Worm (Caenorhabditis elegans) whole organism, young adult: ENCODE measurements around the gene ubq-1.
A peak's percentile ranks its signal among the peaks of the same experiment; 100 is the strongest.

Source experiments
- C06A6.2 ChIP-seq: fragments of 200-800 bp; sonication (Bioruptor generic); conservative IDR thresholded peaks from 2 replicates; pipeline ENCODE4 v1.3.6; 2022; ENCODE audit warnings: missing genetic modification characterization, missing compliant biosample characterization
- C17E4.6 ChIP-seq: fragments of 200-800 bp; sonication (Bioruptor generic); IDR thresholded peaks from 2 replicates; pipeline ENCODE4 v1.3.6; 2022; ENCODE audit warnings: missing genetic modification reagents, missing genetic modification characterization, missing compliant biosample characterization
- F23B12.7 ChIP-seq: sonication (generic microtip); optimal IDR thresholded peaks from 2 replicates; lab custom pipeline; 2017; ENCODE audit warnings: missing genetic modification characterization, mild to moderate bottlenecking, missing compliant biosample characterization, antibody characterized with exemption, moderate library complexity; ENCODE audit not compliant: insufficient read depth
- F37B4.10 ChIP-seq: fragments of 200-800 bp; sonication (Bioruptor generic); IDR thresholded peaks from 2 replicates; pipeline ENCODE4 v1.3.6; 2022; ENCODE audit warnings: missing genetic modification characterization, missing compliant biosample characterization
- F49E8.2 ChIP-seq: sonication (generic microtip); optimal IDR thresholded peaks from 3 replicates; lab custom pipeline; 2017; ENCODE audit warnings: missing genetic modification characterization, mild to moderate bottlenecking, missing compliant biosample characterization, antibody characterized with exemption, moderate library complexity; ENCODE audit not compliant: insufficient read depth
- F55B11.4 ChIP-seq: sonication (generic microtip); optimal IDR thresholded peaks from 2 replicates; lab custom pipeline; 2016; ENCODE audit warnings: missing compliant biosample characterization, missing genetic modification characterization, borderline replicate concordance; ENCODE audit not compliant: insufficient read depth
- K11D2.4 ChIP-seq: fragments of 200-800 bp; sonication (Bioruptor generic); IDR thresholded peaks from 2 replicates; pipeline ENCODE4 v1.3.6; 2022; ENCODE audit warnings: missing genetic modification reagents, missing genetic modification characterization, missing compliant biosample characterization
- T26A5.8 ChIP-seq: sonication (generic microtip); optimal IDR thresholded peaks from 2 replicates; lab custom pipeline; 2016; ENCODE audit warnings: missing genetic modification characterization, missing compliant biosample characterization
- Y56A3A.18 ChIP-seq: fragments of 200-800 bp; sonication (Bioruptor generic); IDR thresholded peaks from 2 replicates; pipeline ENCODE4 v1.3.6; 2022; ENCODE audit warnings: missing genetic modification reagents, missing genetic modification characterization, missing compliant biosample characterization
- Y67H2A.10 ChIP-seq: fragments of 200-800 bp; sonication (Bioruptor generic); conservative IDR thresholded peaks from 2 replicates; pipeline ENCODE4 v1.3.6; 2022; ENCODE audit warnings: missing genetic modification reagents, missing genetic modification characterization, missing compliant biosample characterization
- Y95B8A.8 ChIP-seq: fragments of 200-800 bp; sonication (Bioruptor generic); IDR thresholded peaks from 2 replicates; pipeline ENCODE4 v1.3.6; 2022; ENCODE audit warnings: missing genetic modification reagents, missing genetic modification characterization, missing compliant biosample characterization
- ZK185.1 ChIP-seq: sonication (generic microtip); optimal IDR thresholded peaks from 2 replicates; lab custom pipeline; 2016; ENCODE audit warnings: mild to moderate bottlenecking, missing genetic modification characterization, missing compliant biosample characterization; ENCODE audit not compliant: poor library complexity, severe bottlenecking
- akir-1 ChIP-seq: fragments of 200-800 bp; sonication (Bioruptor generic); optimal IDR thresholded peaks from 2 replicates; lab custom pipeline; 2018; ENCODE audit warnings: mild to moderate bottlenecking, missing genetic modification characterization, moderate library complexity, missing compliant biosample characterization
- ama-1 ChIP-seq, 3 experiments: fragments of 150-350 bp in 1 of 3; sonication (generic microtip) in 2 of 3; optimal IDR thresholded peaks; 2 replicates each; lab custom pipeline; 2014 to 2018; ENCODE audit warnings: missing biosample characterization in 2 of 3, missing genetic modification characterization in 2 of 3, missing genetic modification reagents in 2 of 3
- aptf-2 ChIP-seq: fragments of 200-800 bp; sonication (Bioruptor generic); conservative IDR thresholded peaks from 2 replicates; pipeline ENCODE4 v1.3.6; 2022; ENCODE audit warnings: missing genetic modification reagents, missing genetic modification characterization, missing compliant biosample characterization
- atf-7 ChIP-seq: sonication (generic microtip); optimal IDR thresholded peaks from 2 replicates; lab custom pipeline; 2017; ENCODE audit warnings: mild to moderate bottlenecking, missing genetic modification characterization, missing compliant biosample characterization
- attf-5 ChIP-seq: fragments of 200-800 bp; sonication (Bioruptor generic); optimal IDR thresholded peaks from 2 replicates; lab custom pipeline; 2018; ENCODE audit warnings: mild to moderate bottlenecking, missing genetic modification characterization, missing compliant biosample characterization
- bed-1 ChIP-seq: fragments of 200-800 bp; sonication (Bioruptor generic); IDR thresholded peaks from 2 replicates; pipeline ENCODE4 v1.3.6; 2022; ENCODE audit warnings: missing genetic modification reagents, missing genetic modification characterization, missing compliant biosample characterization
- bed-2 ChIP-seq: fragments of 200-800 bp; sonication (Bioruptor generic); IDR thresholded peaks from 2 replicates; pipeline ENCODE4 v1.3.6; 2022; ENCODE audit warnings: missing genetic modification reagents, missing genetic modification characterization, missing compliant biosample characterization
- ceh-100 ChIP-seq: fragments of 200-800 bp; sonication (Bioruptor generic); IDR thresholded peaks from 2 replicates; pipeline ENCODE4 v1.3.6; 2022; ENCODE audit warnings: missing genetic modification reagents, missing genetic modification characterization, missing compliant biosample characterization
- ceh-79 ChIP-seq: sonication (generic microtip); optimal IDR thresholded peaks from 2 replicates; lab custom pipeline; 2017; ENCODE audit warnings: mild to moderate bottlenecking, missing genetic modification characterization, missing compliant biosample characterization
- chd-7 ChIP-seq: sonication (generic microtip); optimal IDR thresholded peaks from 2 replicates; lab custom pipeline; 2016; ENCODE audit warnings: mild to moderate bottlenecking, missing genetic modification characterization, moderate library complexity, missing compliant biosample characterization
- egl-18 ChIP-seq: fragments of 200-800 bp; sonication (Bioruptor generic); IDR thresholded peaks from 2 replicates; pipeline ENCODE4 v1.3.6; 2022; ENCODE audit warnings: missing genetic modification reagents, missing genetic modification characterization, missing compliant biosample characterization
- egl-44 ChIP-seq: fragments of 200-800 bp; sonication (Bioruptor generic); IDR thresholded peaks from 2 replicates; pipeline ENCODE4 v1.3.6; 2022; ENCODE audit warnings: missing genetic modification reagents, missing genetic modification characterization, missing compliant biosample characterization
- ekl-4 ChIP-seq: fragments of 200-800 bp; sonication (Bioruptor generic); IDR thresholded peaks from 2 replicates; pipeline ENCODE4 v1.3.6; 2022; ENCODE audit warnings: missing genetic modification reagents, missing genetic modification characterization, missing compliant biosample characterization
- him-1 ChIP-seq: sonication (generic microtip); optimal IDR thresholded peaks from 2 replicates; lab custom pipeline; 2016; ENCODE audit warnings: missing genotype, missing genetic modification reagents, missing genetic modification characterization, missing compliant biosample characterization
- let-526 ChIP-seq: fragments of 200-800 bp; sonication (Bioruptor generic); IDR thresholded peaks from 2 replicates; pipeline ENCODE4 v1.3.6; 2022; ENCODE audit warnings: missing genetic modification reagents, missing genetic modification characterization, missing compliant biosample characterization
- let-607 ChIP-seq, 2 experiments: fragments of 200-800 bp in 1 of 2; sonication (Bioruptor generic) in 1 of 2; sonication (generic microtip) in 1 of 2; optimal IDR thresholded peaks; 2 replicates each; lab custom pipeline; 2016 to 2018; ENCODE audit warnings: mild to moderate bottlenecking in 2 of 2, missing compliant biosample characterization in 2 of 2, missing genetic modification characterization in 2 of 2, moderate library complexity in 2 of 2, missing genotype in 1 of 2
- lin-26 ChIP-seq: fragments of 200-800 bp; sonication (Bioruptor generic); IDR thresholded peaks from 2 replicates; pipeline ENCODE4 v1.3.6; 2022; ENCODE audit warnings: missing genetic modification reagents, missing genetic modification characterization, missing compliant biosample characterization
- lin-35 ChIP-seq, 3 experiments: fragments of 150-350 bp in 2 of 3; sonication (generic microtip) in 1 of 3; optimal IDR thresholded peaks; 2 replicates each; lab custom pipeline; 2014 to 2018; ENCODE audit warnings: missing biosample characterization in 3 of 3, missing genetic modification characterization in 3 of 3, missing genetic modification reagents in 3 of 3
- madf-8 ChIP-seq: fragments of 200-800 bp; sonication (Bioruptor generic); conservative IDR thresholded peaks from 2 replicates; pipeline ENCODE4 v1.3.6; 2022; ENCODE audit warnings: missing genetic modification reagents, missing genetic modification characterization, missing compliant biosample characterization
- mel-28 ChIP-seq: sonication (generic microtip); optimal IDR thresholded peaks from 2 replicates; lab custom pipeline; 2016; ENCODE audit warnings: borderline replicate concordance, mild to moderate bottlenecking, missing genetic modification characterization, missing compliant biosample characterization
- mes-4 ChIP-seq: sonication (generic microtip); optimal IDR thresholded peaks from 2 replicates; lab custom pipeline; 2016; ENCODE audit warnings: missing genotype, missing genetic modification characterization, missing compliant biosample characterization
- nfya-1 ChIP-seq: sonication (generic microtip); optimal IDR thresholded peaks from 2 replicates; lab custom pipeline; 2017; ENCODE audit warnings: antibody characterized with exemption, missing compliant biosample characterization, missing genetic modification characterization, borderline replicate concordance; ENCODE audit not compliant: insufficient read depth
- nhr-179 ChIP-seq: sonication (generic microtip); optimal IDR thresholded peaks from 2 replicates; lab custom pipeline; 2016; ENCODE audit warnings: mild to moderate bottlenecking, missing genetic modification characterization, missing compliant biosample characterization
- pbrm-1 ChIP-seq: fragments of 200-800 bp; sonication (Bioruptor generic); IDR thresholded peaks from 2 replicates; pipeline ENCODE4 v1.3.6; 2022; ENCODE audit warnings: missing genetic modification reagents, missing genetic modification characterization, missing compliant biosample characterization
- rec-8 ChIP-seq, 2 experiments: sonication (generic microtip); optimal IDR thresholded peaks; 2 replicates each; lab custom pipeline; 2016; ENCODE audit warnings: mild to moderate bottlenecking in 2 of 2, missing genetic modification characterization in 2 of 2, missing genetic modification reagents in 2 of 2, missing genotype in 2 of 2, missing biosample characterization in 1 of 2, missing compliant biosample characterization in 1 of 2, moderate library complexity in 1 of 2
- rpc-1 ChIP-seq, 2 experiments: fragments of 150-350 bp in 1 of 2; sonication (generic microtip) in 1 of 2; optimal IDR thresholded peaks; 2 replicates each; lab custom pipeline; 2014 to 2018; ENCODE audit warnings: missing biosample characterization in 1 of 2, missing genetic modification characterization in 1 of 2, missing genetic modification reagents in 1 of 2, missing genotype in 1 of 2
- snpc-4 ChIP-seq, 5 experiments: fragments of 150-350 bp in 1 of 5; sonication (generic microtip) in 4 of 5; optimal IDR thresholded peaks; 2 replicates each; lab custom pipeline; 2014 to 2018; ENCODE audit warnings: missing genetic modification characterization in 5 of 5, missing biosample characterization in 3 of 5, antibody characterized with exemption in 2 of 5, mild to moderate bottlenecking in 2 of 5, missing compliant biosample characterization in 2 of 5, missing genotype in 2 of 5, moderate library complexity in 2 of 5, missing genetic modification reagents in 1 of 5
- sptf-2 ChIP-seq: fragments of 200-800 bp; sonication (Bioruptor generic); optimal IDR thresholded peaks from 2 replicates; lab custom pipeline; 2018; ENCODE audit warnings: mild to moderate bottlenecking, missing genetic modification characterization, missing compliant biosample characterization
- tbp1 ChIP-seq: fragments of 200-800 bp; sonication (Bioruptor generic); optimal IDR thresholded peaks from 2 replicates; lab custom pipeline; 2018; ENCODE audit warnings: mild to moderate bottlenecking, missing genetic modification characterization, missing compliant biosample characterization
- tbx-9 ChIP-seq: sonication (generic microtip); optimal IDR thresholded peaks from 2 replicates; lab custom pipeline; 2016; ENCODE audit warnings: borderline replicate concordance, missing genetic modification characterization, inconsistent platforms, missing compliant biosample characterization
- unc-130 ChIP-seq: sonication (generic microtip); optimal IDR thresholded peaks from 2 replicates; lab custom pipeline; 2016; ENCODE audit warnings: missing genetic modification reagents, missing genetic modification characterization, missing compliant biosample characterization
- zfh-2 ChIP-seq: fragments of 200-800 bp; sonication (Bioruptor generic); conservative IDR thresholded peaks from 2 replicates; pipeline ENCODE4 v1.3.6; 2022; ENCODE audit warnings: missing genetic modification reagents, missing genetic modification characterization, missing compliant biosample characterization
- ztf-3 ChIP-seq: fragments of 200-800 bp; sonication (Bioruptor generic); optimal IDR thresholded peaks from 2 replicates; lab custom pipeline; 2018; ENCODE audit warnings: mild to moderate bottlenecking, missing genetic modification characterization, missing compliant biosample characterization

The ubq-1 gene

ce11 chrIII:5940525-5940974, 496 bp downstream of the ubq-1 start (continued):
- TF ChIP-seq ceh-100, result no peak
- TF ChIP-seq Y67H2A.10 (GFP tag; lab: Robert Waterston, UW), result no peak
- TF ChIP-seq bed-2 (GFP tag; lab: Robert Waterston, UW), result no peak
- TF ChIP-seq F23B12.7 (tag; lab: Kevin White, UChicago), result no peak
- TF ChIP-seq him-1 (tag; lab: Kevin White, UChicago), result no peak
- no peak for TF ChIP-seq rec-8 (tag; optimal IDR thresholded peaks at IDR 0.05; lab: Kevin White, UChicago)
- TF ChIP-seq nfya-1 (tag; lab: Kevin White, UChicago), result no peak
- TF ChIP-seq C06A6.2, result peak; percentile 17; the same call in 1 of the 2 replicates
- peak; percentile 11; the same call in 1 of the 2 replicates for TF ChIP-seq ekl-4 (GFP tag; lab: Robert Waterston, UW)
- no peak for TF ChIP-seq T26A5.8 (tag; lab: Kevin White, UChicago)
- TF ChIP-seq bed-1 (GFP tag; lab: Robert Waterston, UW), result 0 out of 2 replicates have a peak, but pooled peaks have one; percentile 5
- TF ChIP-seq snpc-4 (GFP tag; optimal IDR thresholded peaks at IDR 0.05; lab: Kevin White, UChicago), result no peak
- peak in 3 of 4 experiments; percentile 2 to 33 (median 16) for TF ChIP-seq snpc-4 (tag; optimal IDR thresholded peaks at IDR 0.05; lab: Kevin White, UChicago)
- no peak for TF ChIP-seq egl-18
- TF ChIP-seq ceh-79 (tag; lab: Kevin White, UChicago), result no peak
- peak in 1 of 3 experiments; percentile 24 for TF ChIP-seq lin-35 (GFP tag; optimal IDR thresholded peaks at IDR 0.05; lab: Kevin White, UChicago)
- TF ChIP-seq zfh-2 (GFP tag; lab: Robert Waterston, UW), result 0 out of 2 replicates have a peak, but pooled peaks have one; percentile 6
- TF ChIP-seq rpc-1 (optimal IDR thresholded peaks at IDR 0.05; lab: Kevin White, UChicago), result no peak
- TF ChIP-seq rpc-1 (tag; optimal IDR thresholded peaks at IDR 0.05; lab: Kevin White, UChicago), result no peak
- no peak for TF ChIP-seq mel-28
- TF ChIP-seq chd-7 (tag; lab: Kevin White, UChicago), result peak; percentile 69
- no peak for TF ChIP-seq sptf-2 (GFP tag; lab: Kevin White, UChicago)
- 0 out of 2 replicates have a peak, but pooled peaks have one; percentile 60 for TF ChIP-seq lin-26 (GFP tag; lab: Robert Waterston, UW)
- TF ChIP-seq ama-1 (optimal IDR thresholded peaks at IDR 0.05; lab: Kevin White, UChicago), result peak; percentile 80
- TF ChIP-seq ama-1 (GFP tag; optimal IDR thresholded peaks at IDR 0.05; lab: Kevin White, UChicago), result peak; percentile 12 to 50
- TF ChIP-seq akir-1, result no peak
- TF ChIP-seq egl-44 (GFP tag; lab: Robert Waterston, UW), result peak; percentile 57; the same call in 1 of the 2 replicates
- 0 out of 2 replicates have a peak, but pooled peaks have one; percentile 63 for TF ChIP-seq Y95B8A.8 (GFP tag; lab: Robert Waterston, UW)
- no peak for TF ChIP-seq C17E4.6 (GFP tag; lab: Robert Waterston, UW)
- TF ChIP-seq ztf-3 (GFP tag; lab: Kevin White, UChicago), result peak; percentile 1
- TF ChIP-seq F49E8.2 (tag; lab: Kevin White, UChicago), result no peak
- no peak for TF ChIP-seq Y56A3A.18
- peak; percentile 66 for TF ChIP-seq attf-5 (GFP tag; lab: Kevin White, UChicago)
- no peak for TF ChIP-seq let-607 (tag; optimal IDR thresholded peaks at IDR 0.05; lab: Kevin White, UChicago)
- peak; percentile 9 for TF ChIP-seq tbp1 (GFP tag; lab: Kevin White, UChicago)
- TF ChIP-seq K11D2.4 (GFP tag; lab: Robert Waterston, UW), result no peak
- no peak for TF ChIP-seq tbx-9 (tag; lab: Kevin White, UChicago)
- no peak for TF ChIP-seq F55B11.4 (tag; lab: Kevin White, UChicago)
- no peak for TF ChIP-seq ZK185.1 (tag; lab: Kevin White, UChicago)
- peak; percentile 60; the same call in 1 of the 2 replicates for TF ChIP-seq let-526
- TF ChIP-seq F37B4.10 (GFP tag; lab: Robert Waterston, UW), result no peak
- TF ChIP-seq atf-7 (tag; lab: Kevin White, UChicago), result peak; percentile 67
- TF ChIP-seq pbrm-1, result peak; percentile 71
- TF ChIP-seq madf-8 (GFP tag; lab: Robert Waterston, UW), result no peak
- no peak for TF ChIP-seq mes-4 (tag; lab: Kevin White, UChicago)
- TF ChIP-seq nhr-179, result no peak
- TF ChIP-seq unc-130, result no peak
- TF ChIP-seq aptf-2 (GFP tag; lab: Robert Waterston, UW), result no peak
